Worm (Caenorhabditis elegans): Measurements from ENCODE around the gene Y11D7A.5.
"Not testable (repeated sequence)": the region's sequence is repeated elsewhere in the genome, so short reads cannot be mapped to it uniquely, and the experiment has no call there.

The Y11D7A.5 gene

DNA sequence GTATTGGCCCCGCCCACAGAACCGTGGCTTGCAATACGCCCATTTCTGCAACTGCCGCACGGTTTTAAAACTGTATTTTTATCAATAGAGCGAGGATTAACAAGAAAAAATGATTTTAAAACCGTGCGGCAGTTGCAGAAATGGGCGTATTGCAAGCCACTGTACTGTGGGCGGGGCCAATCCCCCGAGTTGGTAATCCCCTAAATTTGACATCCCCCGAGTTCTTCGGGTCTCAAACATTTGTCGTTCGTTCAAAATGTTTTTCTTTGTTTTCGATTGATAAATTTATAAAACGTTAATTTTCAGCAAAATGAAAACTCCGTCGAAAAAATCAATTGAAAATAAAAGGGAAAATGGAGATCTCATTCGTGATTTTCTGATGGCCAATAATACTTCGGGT, 3.9 kb upstream of the Y11D7A.5 start, which contains the start of gene Y11D7A.7:
Gene Y11D7A.7, plus strand, starts transcription at position 301 of the 400 bp plus-strand sequence.
- not testable (repeated sequence) for TF ChIP-seq ztf-23 (GFP tag; IDR thresholded peaks at IDR 0.05); klf-2 (GFP tag; conservative IDR thresholded peaks at IDR 0.05); ztf-29 (GFP tag; IDR thresholded peaks at IDR 0.05)

- TF ChIP-seq flt-1 (GFP tag; IDR thresholded peaks at IDR 0.05) (no peak), tab-1 (GFP tag; IDR thresholded peaks at IDR 0.05) (no peak), cog-1 (tag; optimal IDR thresholded peaks at IDR 0.05) (no peak), ztf-29 (GFP tag; IDR thresholded peaks at IDR 0.05) (no peak), med-1 (GFP tag; optimal IDR thresholded peaks at IDR 0.05; ENCODE audit: insufficient read depth) (no peak), klf-2 (GFP tag; conservative IDR thresholded peaks at IDR 0.05) (no peak), ref-1 (GFP tag; conservative IDR thresholded peaks at IDR 0.05) (no peak), T22C8.4 (GFP tag; IDR thresholded peaks at IDR 0.05) (no peak), ztf-23 (GFP tag; IDR thresholded peaks at IDR 0.05) (no peak)
Observed at ce11 chrIV:9243670-9244069, 1.7 kb downstream of the Y11D7A.5 start, which contains the start of gene rab-28. rab-28 (minus strand) TSS chrIV:9244012.

DNA sequence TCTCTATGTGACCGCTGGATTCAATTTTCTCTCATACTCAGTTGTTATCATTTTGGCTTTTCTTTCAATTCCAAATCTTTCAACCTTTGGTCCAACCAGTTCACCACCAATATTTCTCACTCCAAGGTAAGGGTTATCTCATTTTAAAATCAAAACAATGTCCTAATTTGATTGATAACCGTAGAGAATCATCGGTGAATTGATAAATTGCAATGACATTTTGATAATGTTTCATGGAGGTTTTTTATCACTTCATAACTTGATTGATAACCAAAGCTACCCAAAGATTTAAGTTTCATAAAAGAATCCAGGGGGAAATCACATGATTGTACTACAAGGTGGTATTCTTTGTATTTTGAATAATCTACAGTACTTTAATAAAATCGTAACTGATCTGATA, 6.2 kb downstream of the Y11D7A.5 start:
- TF ChIP-seq med-1 (GFP tag; optimal IDR thresholded peaks at IDR 0.05; ENCODE audit: insufficient read depth), result no peak
- TF ChIP-seq cog-1 (tag; optimal IDR thresholded peaks at IDR 0.05), result no peak
- no peak for TF ChIP-seq T22C8.4 (GFP tag; IDR thresholded peaks at IDR 0.05)
- no peak for TF ChIP-seq tab-1 (GFP tag; IDR thresholded peaks at IDR 0.05)
- no peak for TF ChIP-seq ref-1 (GFP tag; conservative IDR thresholded peaks at IDR 0.05)
- no peak for TF ChIP-seq ztf-23 (GFP tag; IDR thresholded peaks at IDR 0.05)
- no peak for TF ChIP-seq klf-2 (GFP tag; conservative IDR thresholded peaks at IDR 0.05)
- TF ChIP-seq flt-1 (GFP tag; IDR thresholded peaks at IDR 0.05), result no peak
- TF ChIP-seq ztf-29 (GFP tag; IDR thresholded peaks at IDR 0.05), result no peak

ce11 chrIV:9232421-9233141, 12.7 kb downstream of the Y11D7A.5 start, which contains the start of gene Y11D7A.3:
Y11D7A.3 (plus strand) TSS chrIV:9233091.
- TF ChIP-seq tab-1 (GFP tag; IDR thresholded peaks at IDR 0.05) (no peak), ref-1 (GFP tag; conservative IDR thresholded peaks at IDR 0.05) (no peak)

ce11 chrIV:9227650-9228049, 17.7 kb downstream of the Y11D7A.5 start:
- no peak for TF ChIP-seq ztf-29 (GFP tag; IDR thresholded peaks at IDR 0.05)
- no peak for TF ChIP-seq ztf-23 (GFP tag; IDR thresholded peaks at IDR 0.05)
- TF ChIP-seq tab-1 (GFP tag; IDR thresholded peaks at IDR 0.05), result no peak
- TF ChIP-seq flt-1 (GFP tag; IDR thresholded peaks at IDR 0.05), result no peak
- TF ChIP-seq T22C8.4 (GFP tag; IDR thresholded peaks at IDR 0.05), result no peak
- TF ChIP-seq ref-1 (GFP tag; conservative IDR thresholded peaks at IDR 0.05), result no peak
- TF ChIP-seq cog-1 (tag; optimal IDR thresholded peaks at IDR 0.05), result no peak
- TF ChIP-seq med-1 (GFP tag; optimal IDR thresholded peaks at IDR 0.05; ENCODE audit: insufficient read depth), result no peak
- TF ChIP-seq klf-2 (GFP tag; conservative IDR thresholded peaks at IDR 0.05), result no peak

ce11 chrIV:9224825-9225224, 20.5 kb downstream of the Y11D7A.5 start, which contains the start of gene C46C2.3:
C46C2.3 (plus strand) TSS chrIV:9225125.
- TF ChIP-seq klf-2 (GFP tag; conservative IDR thresholded peaks at IDR 0.05) (no peak), flt-1 (GFP tag; IDR thresholded peaks at IDR 0.05) (no peak), tab-1 (GFP tag; IDR thresholded peaks at IDR 0.05) (no peak), ref-1 (GFP tag; conservative IDR thresholded peaks at IDR 0.05) (no peak), ztf-29 (GFP tag; IDR thresholded peaks at IDR 0.05) (no peak), T22C8.4 (GFP tag; IDR thresholded peaks at IDR 0.05) (no peak), med-1 (GFP tag; optimal IDR thresholded peaks at IDR 0.05; ENCODE audit: insufficient read depth) (no peak), ztf-23 (GFP tag; IDR thresholded peaks at IDR 0.05) (no peak), cog-1 (tag; optimal IDR thresholded peaks at IDR 0.05) (no peak)

- no peak for TF ChIP-seq flt-1 (GFP tag; IDR thresholded peaks at IDR 0.05)
- no peak for TF ChIP-seq T22C8.4 (GFP tag; IDR thresholded peaks at IDR 0.05)
- no peak for TF ChIP-seq ztf-23 (GFP tag; IDR thresholded peaks at IDR 0.05)
- TF ChIP-seq med-1 (GFP tag; optimal IDR thresholded peaks at IDR 0.05; ENCODE audit: insufficient read depth), result no peak
- TF ChIP-seq tab-1 (GFP tag; IDR thresholded peaks at IDR 0.05), result no peak
- TF ChIP-seq klf-2 (GFP tag; conservative IDR thresholded peaks at IDR 0.05), result no peak
- no peak for TF ChIP-seq cog-1 (tag; optimal IDR thresholded peaks at IDR 0.05)
- no peak for TF ChIP-seq ref-1 (GFP tag; conservative IDR thresholded peaks at IDR 0.05)
- no peak for TF ChIP-seq ztf-29 (GFP tag; IDR thresholded peaks at IDR 0.05)
Observed at ce11 chrIV:9218415-9218814, 26.9 kb downstream of the Y11D7A.5 start.

- no peak for TF ChIP-seq ztf-29 (GFP tag; IDR thresholded peaks at IDR 0.05)
- TF ChIP-seq ztf-23 (GFP tag; IDR thresholded peaks at IDR 0.05), result no peak
- no peak for TF ChIP-seq T22C8.4 (GFP tag; IDR thresholded peaks at IDR 0.05)
- no peak for TF ChIP-seq med-1 (GFP tag; optimal IDR thresholded peaks at IDR 0.05; ENCODE audit: insufficient read depth)
- no peak for TF ChIP-seq flt-1 (GFP tag; IDR thresholded peaks at IDR 0.05)
- no peak for TF ChIP-seq klf-2 (GFP tag; conservative IDR thresholded peaks at IDR 0.05)
- TF ChIP-seq cog-1 (tag; optimal IDR thresholded peaks at IDR 0.05), result no peak
- TF ChIP-seq tab-1 (GFP tag; IDR thresholded peaks at IDR 0.05), result no peak
Observed at ce11 chrIV:9217426-9217825, 27.9 kb downstream of the Y11D7A.5 start, which contains the start of gene C46C2.2. C46C2.2 (plus strand) TSS chrIV:9217726.

DNA sequence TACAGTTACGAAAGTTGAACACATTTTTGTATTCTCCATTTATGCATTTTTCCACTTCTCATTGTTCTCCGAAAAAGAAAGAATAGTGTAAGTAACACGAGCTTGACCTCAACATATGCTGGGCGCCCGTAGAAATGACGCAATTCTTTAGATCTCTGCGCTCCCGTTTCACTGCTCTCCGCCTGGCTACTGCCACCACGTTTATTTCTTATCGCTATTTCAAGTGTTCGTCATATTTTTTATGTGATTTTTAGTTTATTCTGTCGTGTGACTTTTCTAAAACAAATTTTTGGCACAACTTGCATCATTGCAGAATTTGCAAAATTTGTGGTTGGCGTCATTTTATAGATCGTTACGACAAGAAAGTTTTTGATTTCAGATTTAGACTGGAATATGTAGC, 28.4 kb downstream of the Y11D7A.5 start:
- TF ChIP-seq ztf-23 (GFP tag; IDR thresholded peaks at IDR 0.05) (no peak), flt-1 (GFP tag; IDR thresholded peaks at IDR 0.05) (no peak), ref-1 (GFP tag; conservative IDR thresholded peaks at IDR 0.05) (no peak), klf-2 (GFP tag; conservative IDR thresholded peaks at IDR 0.05) (no peak), ztf-29 (GFP tag; IDR thresholded peaks at IDR 0.05) (no peak), tab-1 (GFP tag; IDR thresholded peaks at IDR 0.05) (no peak), T22C8.4 (GFP tag; IDR thresholded peaks at IDR 0.05) (no peak), cog-1 (tag; optimal IDR thresholded peaks at IDR 0.05) (no peak), med-1 (GFP tag; optimal IDR thresholded peaks at IDR 0.05; ENCODE audit: insufficient read depth) (no peak)

DNA sequence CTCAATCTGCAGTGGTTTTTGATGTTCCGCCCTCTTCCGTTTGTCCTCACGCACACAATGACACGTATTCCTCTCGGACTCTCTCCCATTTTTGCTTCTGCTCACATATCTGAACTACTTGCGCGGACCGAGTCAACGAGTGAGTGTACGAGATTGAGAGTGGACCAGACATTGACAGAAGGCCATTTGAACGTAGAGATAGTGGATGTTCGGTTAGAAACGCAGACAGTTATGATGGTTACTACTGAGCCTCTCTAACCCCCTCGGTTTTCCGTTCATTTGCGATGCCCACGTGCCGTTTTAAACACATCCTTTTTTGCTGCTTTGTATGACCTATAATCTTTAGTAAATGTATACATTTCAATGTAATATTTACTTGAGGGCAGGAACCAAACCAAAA, 28.9 kb downstream of the Y11D7A.5 start:
- TF ChIP-seq flt-1 (GFP tag; IDR thresholded peaks at IDR 0.05), result 0 out of 2 replicates have a peak, but pooled peaks have one; percentile 11
- no peak for TF ChIP-seq tab-1 (GFP tag; IDR thresholded peaks at IDR 0.05)
